Fruit fly (Drosophila melanogaster) whole organism: ENCODE data around the gene CG31921.

ENCODE experiments used
- CG8478 ChIP-seq: fragments of >200 bp; optimal IDR thresholded peaks from 2 replicates; lab custom pipeline; 2018; ENCODE audit warnings: inconsistent platforms
- Dll ChIP-seq: fragments of >200 bp; optimal IDR thresholded peaks from 2 replicates; lab custom pipeline; 2017
- pan ChIP-seq: fragments of >200 bp; optimal IDR thresholded peaks from 2 replicates; lab custom pipeline; 2017
- psq ChIP-seq: fragments of >200 bp; optimal IDR thresholded peaks from 2 replicates; lab custom pipeline; 2017
- usp ChIP-seq: fragments of >200 bp; optimal IDR thresholded peaks from 2 replicates; lab custom pipeline; 2017; ENCODE audit warnings: missing biosample characterization, missing genetic modification characterization, mixed read lengths

- TF ChIP-seq usp (GFP tag; lab: Kevin White, UChicago) (no peak), psq (lab: Kevin White, UChicago) (no peak), pan (lab: Kevin White, UChicago) (no peak), CG8478 (lab: Kevin White, UChicago) (no peak), Dll (lab: Kevin White, UChicago) (no peak)
Measured at dm6 chr2L:329661-330060, 2.5 kb downstream of the CG31921 start, which contains the start of gene CG43755.
